Worm (Caenorhabditis elegans) whole organism, late embryonic: Measurements from ENCODE around the gene ZK470.14.

Experiments
- K02D7.2 ChIP-seq: sonication (generic microtip); optimal IDR thresholded peaks from 2 replicates; lab custom pipeline; 2017; ENCODE audit warnings: mild to moderate bottlenecking, missing genetic modification characterization, missing compliant biosample characterization
- T23F11.4 ChIP-seq: fragments of 200-800 bp; sonication (Bioruptor generic); optimal IDR thresholded peaks from 2 replicates; lab custom pipeline; 2018; ENCODE audit warnings: mild to moderate bottlenecking, missing genetic modification characterization, missing compliant biosample characterization
- ceh-14 ChIP-seq: sonication (generic microtip); optimal IDR thresholded peaks from 2 replicates; lab custom pipeline; 2016; ENCODE audit warnings: missing genotype, missing genetic modification characterization, missing compliant biosample characterization
- ceh-22 ChIP-seq: sonication (generic microtip); optimal IDR thresholded peaks from 2 replicates; lab custom pipeline; 2017; ENCODE audit warnings: missing biosample characterization, missing genetic modification characterization
- ceh-24 ChIP-seq: sonication (generic microtip); optimal IDR thresholded peaks from 2 replicates; lab custom pipeline; 2016; ENCODE audit warnings: mild to moderate bottlenecking, missing genetic modification characterization, missing compliant biosample characterization
- ceh-30 ChIP-seq: fragments of 150-350 bp; optimal IDR thresholded peaks from 2 replicates; lab custom pipeline; 2014; ENCODE audit warnings: missing biosample characterization, missing genetic modification characterization
- ceh-31 ChIP-seq: sonication (generic microtip); optimal IDR thresholded peaks from 2 replicates; lab custom pipeline; 2016; ENCODE audit warnings: missing genetic modification characterization, missing compliant biosample characterization
- ceh-48 ChIP-seq: sonication (generic microtip); optimal IDR thresholded peaks from 2 replicates; lab custom pipeline; 2016; ENCODE audit warnings: missing genetic modification characterization, inconsistent platforms, missing compliant biosample characterization
- ceh-6 ChIP-seq: fragments of 200-800 bp; sonication (Bioruptor generic); optimal IDR thresholded peaks from 2 replicates; lab custom pipeline; 2018; ENCODE audit warnings: mild to moderate bottlenecking, missing genetic modification characterization, missing compliant biosample characterization
- dmd-4 ChIP-seq: sonication (generic microtip); optimal IDR thresholded peaks from 2 replicates; lab custom pipeline; 2016; ENCODE audit warnings: borderline replicate concordance, missing genetic modification characterization, missing compliant biosample characterization
- dve-1 ChIP-seq: sonication (generic microtip); optimal IDR thresholded peaks from 2 replicates; lab custom pipeline; 2017; ENCODE audit warnings: antibody characterized with exemption, mild to moderate bottlenecking, missing genetic modification characterization, missing compliant biosample characterization
- elt-2 ChIP-seq: sonication (generic microtip); optimal IDR thresholded peaks from 2 replicates; lab custom pipeline; 2016; ENCODE audit warnings: missing genetic modification reagents, missing genetic modification characterization, missing compliant biosample characterization
- fax-1 ChIP-seq: sonication (generic microtip); optimal IDR thresholded peaks from 2 replicates; lab custom pipeline; 2016; ENCODE audit warnings: missing genotype, missing genetic modification characterization, missing compliant biosample characterization
- fkh-6 ChIP-seq: sonication (generic microtip); optimal IDR thresholded peaks from 2 replicates; lab custom pipeline; 2016; ENCODE audit warnings: missing genetic modification characterization, missing compliant biosample characterization
- hlh-13 ChIP-seq: fragments of 200-800 bp; sonication (Bioruptor generic); optimal IDR thresholded peaks from 2 replicates; lab custom pipeline; 2018; ENCODE audit warnings: mild to moderate bottlenecking, missing genetic modification characterization, missing compliant biosample characterization
- hlh-30 ChIP-seq: sonication (generic microtip); optimal IDR thresholded peaks from 2 replicates; lab custom pipeline; 2017; ENCODE audit warnings: antibody characterized with exemption, missing genetic modification characterization, missing compliant biosample characterization; ENCODE audit not compliant: insufficient read depth
- hlh-6 ChIP-seq: sonication (generic microtip); optimal IDR thresholded peaks from 2 replicates; lab custom pipeline; 2016; ENCODE audit warnings: missing genotype, missing genetic modification characterization, missing compliant biosample characterization
- lim-6 ChIP-seq: sonication (generic microtip); optimal IDR thresholded peaks from 2 replicates; lab custom pipeline; 2016; ENCODE audit warnings: missing genetic modification characterization, missing compliant biosample characterization
- nfya-1 ChIP-seq: sonication (generic microtip); optimal IDR thresholded peaks from 2 replicates; lab custom pipeline; 2017; ENCODE audit warnings: missing genetic modification characterization, mild to moderate bottlenecking, missing compliant biosample characterization, antibody characterized with exemption, moderate library complexity
- nhr-11 ChIP-seq: fragments of 150-350 bp; optimal IDR thresholded peaks from 2 replicates; lab custom pipeline; 2014; ENCODE audit warnings: missing biosample characterization, missing genetic modification characterization
- npax-4 ChIP-seq: sonication (generic microtip); optimal IDR thresholded peaks from 2 replicates; lab custom pipeline; 2016; ENCODE audit warnings: missing genetic modification characterization, missing compliant biosample characterization
- odd-2 ChIP-seq: sonication (generic microtip); optimal IDR thresholded peaks from 2 replicates; lab custom pipeline; 2017; ENCODE audit warnings: antibody characterized with exemption, mild to moderate bottlenecking, missing genetic modification characterization, missing compliant biosample characterization
- pag-3 ChIP-seq: sonication (generic microtip); optimal IDR thresholded peaks from 2 replicates; lab custom pipeline; 2016; ENCODE audit warnings: missing compliant biosample characterization, missing genetic modification characterization, borderline replicate concordance
- pat-9 ChIP-seq: fragments of 200-800 bp; sonication (Bioruptor generic); optimal IDR thresholded peaks from 2 replicates; lab custom pipeline; 2018; ENCODE audit warnings: mild to moderate bottlenecking, missing genetic modification characterization, moderate library complexity, missing compliant biosample characterization
- pax-1 ChIP-seq: fragments of 150-350 bp; optimal IDR thresholded peaks from 2 replicates; lab custom pipeline; 2014; ENCODE audit warnings: missing biosample characterization, missing genetic modification characterization
- pha-2 ChIP-seq: sonication (generic microtip); optimal IDR thresholded peaks from 2 replicates; lab custom pipeline; 2017; ENCODE audit warnings: mild to moderate bottlenecking, missing genetic modification characterization, missing compliant biosample characterization
- pha-4 ChIP-seq: fragments of 150-350 bp; optimal IDR thresholded peaks from 2 replicates; lab custom pipeline; 2018; ENCODE audit warnings: missing biosample characterization, missing genetic modification reagents, missing genetic modification characterization
- pqm-1 ChIP-seq: sonication (generic microtip); optimal IDR thresholded peaks from 2 replicates; lab custom pipeline; 2016; ENCODE audit warnings: missing genetic modification characterization, missing compliant biosample characterization
- rnt-1 ChIP-seq: sonication (generic microtip); optimal IDR thresholded peaks from 2 replicates; lab custom pipeline; 2016; ENCODE audit warnings: missing genetic modification characterization, missing compliant biosample characterization
- sdc-2 ChIP-seq: sonication (generic microtip); optimal IDR thresholded peaks from 2 replicates; lab custom pipeline; 2016; ENCODE audit warnings: missing genotype, missing genetic modification characterization, missing compliant biosample characterization
- sox-4 ChIP-seq: sonication (generic microtip); optimal IDR thresholded peaks from 2 replicates; lab custom pipeline; 2017; ENCODE audit warnings: mild to moderate bottlenecking, missing genetic modification characterization, inconsistent platforms, missing compliant biosample characterization
- syd-9 ChIP-seq: sonication (generic microtip); optimal IDR thresholded peaks from 2 replicates; lab custom pipeline; 2016; ENCODE audit warnings: mild to moderate bottlenecking, missing genetic modification characterization, moderate library complexity, missing compliant biosample characterization
- tbx-2 ChIP-seq: sonication (generic microtip); optimal IDR thresholded peaks from 2 replicates; lab custom pipeline; 2016; ENCODE audit warnings: missing genetic modification characterization, missing compliant biosample characterization
- ttx-3 ChIP-seq: sonication (generic microtip); optimal IDR thresholded peaks from 2 replicates; lab custom pipeline; 2016; ENCODE audit warnings: missing genetic modification reagents, missing genetic modification characterization, missing compliant biosample characterization
- unc-42 ChIP-seq: sonication (generic microtip); optimal IDR thresholded peaks from 2 replicates; lab custom pipeline; 2016; ENCODE audit warnings: missing genotype, missing genetic modification characterization, missing compliant biosample characterization
- zip-5 ChIP-seq: sonication (generic microtip); optimal IDR thresholded peaks from 2 replicates; lab custom pipeline; 2016; ENCODE audit warnings: missing genetic modification characterization, missing compliant biosample characterization
- ztf-16 ChIP-seq: sonication (generic microtip); optimal IDR thresholded peaks from 2 replicates; lab custom pipeline; 2017; ENCODE audit warnings: missing genetic modification characterization, missing compliant biosample characterization

ZK470.14 gene

ce11 chrX:4209131-4209530, 41.9 kb downstream of the ZK470.14 start (continued):
- TF ChIP-seq npax-4 (tag; lab: Kevin White, UChicago): peak; percentile 41
- peak; percentile 94 for TF ChIP-seq ceh-48 (tag; lab: Kevin White, UChicago)
- peak; percentile 78 for TF ChIP-seq ceh-30 (tag; lab: Kevin White, UChicago)
- no peak for TF ChIP-seq ceh-24
- TF ChIP-seq hlh-30: peak; percentile 85
- TF ChIP-seq ceh-6 (GFP tag; lab: Kevin White, UChicago): peak; percentile 70
- peak; percentile 67 for TF ChIP-seq T23F11.4 (GFP tag; lab: Kevin White, UChicago)
- no peak for TF ChIP-seq zip-5 (tag; lab: Kevin White, UChicago)
- peak; percentile 95 for TF ChIP-seq dve-1 (tag; lab: Kevin White, UChicago)
- TF ChIP-seq pha-2 (tag; lab: Kevin White, UChicago): peak; percentile 66
- peak; percentile 73 for TF ChIP-seq sox-4 (tag; lab: Kevin White, UChicago)
- peak; percentile 65 for TF ChIP-seq hlh-13
- peak; percentile 35 for TF ChIP-seq hlh-6
- peak; percentile 94 for TF ChIP-seq rnt-1 (tag; lab: Kevin White, UChicago)
- peak; percentile 70 for TF ChIP-seq ttx-3
- TF ChIP-seq sdc-2 (tag; lab: Kevin White, UChicago): peak; percentile 100
- TF ChIP-seq pqm-1 (tag; lab: Kevin White, UChicago): peak; percentile 37
- no peak for TF ChIP-seq pha-4 (tag; lab: Kevin White, UChicago)
- TF ChIP-seq K02D7.2 (tag; lab: Kevin White, UChicago): no peak
- peak; percentile 76 for TF ChIP-seq dmd-4
- peak; percentile 83 for TF ChIP-seq syd-9 (tag; lab: Kevin White, UChicago)
- peak; percentile 95 for TF ChIP-seq unc-42 (tag; lab: Kevin White, UChicago)
- no peak for TF ChIP-seq nhr-11 (tag; lab: Kevin White, UChicago)
- peak; percentile 91 for TF ChIP-seq ceh-14 (tag; lab: Kevin White, UChicago)
- TF ChIP-seq ceh-31 (tag; lab: Kevin White, UChicago): peak; percentile 98
- peak; percentile 42 for TF ChIP-seq lim-6 (tag; lab: Kevin White, UChicago)

DNA sequence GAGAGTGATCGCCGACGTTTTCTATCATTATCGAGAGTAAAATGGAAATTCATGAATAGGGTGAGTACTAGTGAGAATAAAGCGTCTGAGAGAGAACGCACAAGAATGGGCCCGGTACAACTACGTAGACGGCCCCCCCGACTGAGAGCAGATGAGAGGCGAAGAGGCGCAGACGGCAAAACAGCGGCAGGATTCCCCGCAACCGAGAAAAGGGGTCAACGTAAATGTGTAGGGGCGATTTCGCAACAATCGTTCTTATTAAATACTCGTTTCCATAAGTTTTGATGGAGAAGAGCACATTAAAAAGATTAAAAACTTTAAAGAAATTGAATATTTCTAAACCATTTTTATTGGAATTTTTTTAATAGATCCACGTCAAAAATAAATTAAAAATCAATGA, 47.4 kb downstream of the ZK470.14 start:
- TF ChIP-seq nhr-11 (tag; lab: Kevin White, UChicago) (no peak), tbx-2 (peak; percentile 29), nfya-1 (tag; lab: Kevin White, UChicago) (peak; percentile 8), sdc-2 (tag; lab: Kevin White, UChicago) (peak; percentile 74)

- no peak for TF ChIP-seq K02D7.2 (tag; lab: Kevin White, UChicago)
- TF ChIP-seq fax-1 (tag; lab: Kevin White, UChicago): no peak
- no peak for TF ChIP-seq ttx-3
- no peak for TF ChIP-seq sox-4 (tag; lab: Kevin White, UChicago)
- TF ChIP-seq tbx-2: no peak
- TF ChIP-seq pag-3 (tag; lab: Kevin White, UChicago): no peak
- TF ChIP-seq elt-2 (tag; lab: Kevin White, UChicago): peak; percentile 65
- TF ChIP-seq, all 69 proteins: peak for 1
Observed at ce11 chrX:4215500-4216107, 48.4 kb downstream of the ZK470.14 start.

- TF ChIP-seq ztf-16 (no peak), odd-2 (tag; lab: Kevin White, UChicago) (no peak), pat-9 (tag; lab: Kevin White, UChicago) (no peak), pax-1 (tag; lab: Kevin White, UChicago) (no peak), dve-1 (tag; lab: Kevin White, UChicago) (no peak), ceh-24 (no peak), ceh-22 (tag; lab: Kevin White, UChicago) (no peak), tbx-2 (no peak), fkh-6 (tag; lab: Kevin White, UChicago) (no peak)
Observed at ce11 chrX:4216894-4217293, 49.6 kb downstream of the ZK470.14 start, which contains the start of the genes F20B6.10 and hpk-1. TSS of gene F20B6.10 (minus strand) at chrX:4217196. TSS of gene hpk-1 (minus strand) at chrX:4217290.
